Worm (Caenorhabditis elegans): ENCODE measurements around the gene C01G6.2.

Gene C01G6.2

ce11 chrII:9246648-9247047, 20.2 kb upstream of the C01G6.2 start, which contains the start of gene T26C5.5:
Gene T26C5.5 (minus strand): TSS chrII:9246748.
- TF ChIP-seq elt-1 (tag; optimal IDR thresholded peaks at IDR 0.05), result no peak
- no peak for TF ChIP-seq nhr-129 (tag; optimal IDR thresholded peaks at IDR 0.05)
- no peak for TF ChIP-seq ztf-11 (tag; optimal IDR thresholded peaks at IDR 0.05)
- TF ChIP-seq C34F6.9 (tag; optimal IDR thresholded peaks at IDR 0.05), result no peak
- TF ChIP-seq mab-5 (tag; optimal IDR thresholded peaks at IDR 0.05), result no peak
- TF ChIP-seq ceh-82 (tag; optimal IDR thresholded peaks at IDR 0.05), result no peak
- TF ChIP-seq ztf-4 (tag; optimal IDR thresholded peaks at IDR 0.05), result no peak
- no peak for TF ChIP-seq skn-1 (tag; optimal IDR thresholded peaks at IDR 0.05)
- TF ChIP-seq nhr-23 (tag; optimal IDR thresholded peaks at IDR 0.05), result no peak
- TF ChIP-seq nhr-237 (tag; optimal IDR thresholded peaks at IDR 0.05), result no peak
- no peak for TF ChIP-seq unc-39 (tag; optimal IDR thresholded peaks at IDR 0.05)
- TF ChIP-seq ceh-16 (tag; optimal IDR thresholded peaks at IDR 0.05), result no peak
- TF ChIP-seq ZK546.5 (tag; optimal IDR thresholded peaks at IDR 0.05), result no peak
- TF ChIP-seq zag-1 (tag; optimal IDR thresholded peaks at IDR 0.05), result no peak
- no peak for TF ChIP-seq elt-3 (tag; optimal IDR thresholded peaks at IDR 0.05)
- no peak for TF ChIP-seq unc-62 (GFP tag; optimal IDR thresholded peaks at IDR 0.05)
- no peak for TF ChIP-seq nhr-12 (tag; optimal IDR thresholded peaks at IDR 0.05)
- TF ChIP-seq nhr-6 (tag; optimal IDR thresholded peaks at IDR 0.05), result no peak

- TF ChIP-seq unc-39 (tag; optimal IDR thresholded peaks at IDR 0.05) (no peak), nhr-12 (tag; optimal IDR thresholded peaks at IDR 0.05) (no peak), Y55F3AM.14 (GFP tag; optimal IDR thresholded peaks at IDR 0.05) (no peak), nhr-6 (tag; optimal IDR thresholded peaks at IDR 0.05) (no peak), F13H6.1 (tag; optimal IDR thresholded peaks at IDR 0.05) (no peak), ztf-11 (tag; optimal IDR thresholded peaks at IDR 0.05) (no peak), ceh-16 (tag; optimal IDR thresholded peaks at IDR 0.05) (no peak), ztf-1 (GFP tag; conservative IDR thresholded peaks at IDR 0.05) (no peak), R02D3.7 (tag; optimal IDR thresholded peaks at IDR 0.05) (no peak)
Measured at ce11 chrII:9250422-9250821, 16.4 kb upstream of the C01G6.2 start, which contains the start of gene T26C5.4. Gene T26C5.4 (minus strand): TSS chrII:9250522.

DNA sequence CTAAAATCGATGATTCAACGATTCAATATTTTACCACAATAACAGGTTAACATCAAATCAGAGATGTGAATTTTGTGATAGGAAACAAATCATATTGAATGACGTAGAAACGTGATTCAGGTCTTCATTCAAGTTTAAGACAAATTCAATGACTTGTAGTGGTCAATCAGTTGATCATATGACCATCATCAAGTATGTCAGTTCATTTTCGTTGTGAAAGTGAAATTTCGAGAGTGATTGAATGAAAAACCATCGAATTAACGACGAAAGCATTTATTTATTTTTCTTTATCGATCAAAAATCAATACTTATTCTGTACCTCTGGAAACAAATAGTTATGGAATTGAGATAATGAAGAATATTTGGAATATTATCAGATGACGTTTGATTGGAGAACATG, 15.3 kb upstream of the C01G6.2 start:
- TF ChIP-seq blmp-1 (tag; optimal IDR thresholded peaks at IDR 0.05; ENCODE audit: insufficient read depth) (peak; percentile 86), lsy-2 (tag; optimal IDR thresholded peaks at IDR 0.05) (no peak), nhr-25 (tag; optimal IDR thresholded peaks at IDR 0.05) (peak; percentile 65)

DNA sequence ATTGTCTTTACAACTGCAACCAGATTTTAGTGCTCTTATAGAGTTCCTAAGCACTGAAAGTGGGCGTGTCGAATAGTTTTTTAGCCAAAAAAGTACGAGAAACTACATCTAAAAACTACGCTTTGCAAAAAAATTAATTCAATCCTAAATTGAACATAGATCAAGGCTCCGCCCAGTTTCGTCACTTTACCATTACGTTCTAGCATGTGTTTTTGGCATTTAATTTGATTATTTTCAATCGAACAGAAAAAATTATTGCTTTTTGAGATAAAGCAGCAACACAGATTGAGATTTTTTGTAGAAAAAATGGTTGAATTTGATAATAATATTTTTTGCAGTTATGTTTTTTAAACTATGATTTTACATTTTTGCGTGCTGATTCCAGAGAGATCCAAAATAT, 12.7 kb upstream of the C01G6.2 start, which contains the start of gene nlp-82:
TSS of gene nlp-82 (minus strand) at position 101 of the 400 bp plus-strand sequence.
- TF ChIP-seq nhr-21 (tag; optimal IDR thresholded peaks at IDR 0.05) (no peak), ama-1 (optimal IDR thresholded peaks at IDR 0.05) (no peak), ZK546.5 (tag; optimal IDR thresholded peaks at IDR 0.05) (no peak), nhr-77 (tag; optimal IDR thresholded peaks at IDR 0.05) (no peak), nhr-12 (tag; optimal IDR thresholded peaks at IDR 0.05) (no peak), nhr-10 (tag; optimal IDR thresholded peaks at IDR 0.05) (no peak), ceh-82 (tag; optimal IDR thresholded peaks at IDR 0.05) (no peak), blmp-1 (tag; optimal IDR thresholded peaks at IDR 0.05; ENCODE audit: insufficient read depth) (no peak), Y55F3AM.14 (GFP tag; optimal IDR thresholded peaks at IDR 0.05) (no peak), lin-39 (tag; optimal IDR thresholded peaks at IDR 0.05) (no peak), nhr-25 (tag; optimal IDR thresholded peaks at IDR 0.05) (no peak), lsy-2 (tag; optimal IDR thresholded peaks at IDR 0.05) (no peak), alr-1 (tag; optimal IDR thresholded peaks at IDR 0.05) (no peak), nhr-237 (tag; optimal IDR thresholded peaks at IDR 0.05) (no peak), nhr-129 (tag; optimal IDR thresholded peaks at IDR 0.05) (no peak), nhr-6 (tag; optimal IDR thresholded peaks at IDR 0.05) (no peak), sem-4 (tag; optimal IDR thresholded peaks at IDR 0.05) (no peak), nhr-11 (tag; optimal IDR thresholded peaks at IDR 0.05) (no peak), unc-55 (GFP tag; optimal IDR thresholded peaks at IDR 0.05) (no peak)

DNA sequence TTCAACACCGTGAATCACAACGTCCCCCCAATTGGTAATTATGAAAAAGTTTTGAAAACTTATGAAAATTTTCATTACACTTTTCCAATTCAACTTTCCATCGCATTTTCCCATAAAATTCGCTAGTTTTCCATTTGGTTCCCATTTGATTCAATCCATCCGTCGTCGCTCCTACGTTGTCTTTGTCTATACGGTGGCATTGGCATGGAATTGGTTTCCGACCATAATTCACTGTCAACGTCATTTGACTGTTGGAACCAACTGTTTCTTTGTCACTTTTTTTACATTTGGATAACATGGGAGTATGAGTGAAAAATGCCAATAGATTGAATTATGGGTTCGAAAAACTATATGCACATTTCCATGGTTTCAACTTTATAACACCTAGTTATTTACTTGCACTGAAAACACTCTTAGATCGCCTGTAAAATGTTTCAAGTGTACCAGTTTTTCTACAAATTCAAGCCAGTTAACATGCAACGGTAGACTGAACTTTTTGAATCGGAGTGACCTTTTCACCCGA, 8.8 kb upstream of the C01G6.2 start:
- TF ChIP-seq fos-1 (tag; optimal IDR thresholded peaks at IDR 0.05), result no peak
- TF ChIP-seq ama-1 (optimal IDR thresholded peaks at IDR 0.05), result no peak
- no peak for TF ChIP-seq nhr-129 (tag; optimal IDR thresholded peaks at IDR 0.05)
- no peak for TF ChIP-seq ztf-11 (tag; optimal IDR thresholded peaks at IDR 0.05)
- TF ChIP-seq unc-55 (GFP tag; optimal IDR thresholded peaks at IDR 0.05), result no peak
